Worm (Caenorhabditis elegans): ENCODE results near the gene F35H12.6.

Gene F35H12.6

ce11 chrX:918097-918496 is 5.0 kb downstream of the F35H12.6 start, which contains the start of gene F35H12.5:
TSS of gene F35H12.5 (plus strand) at chrX:918397.
- TF ChIP-seq sem-2 (GFP tag; optimal IDR thresholded peaks at IDR 0.05), result no peak
- no peak for TF ChIP-seq elt-1 (tag; optimal IDR thresholded peaks at IDR 0.05; ENCODE audit: borderline replicate concordance, insufficient read depth)
- TF ChIP-seq snpc-4 (tag; optimal IDR thresholded peaks at IDR 0.05), result no peak
- no peak for TF ChIP-seq mep-1 (tag; optimal IDR thresholded peaks at IDR 0.05)
- no peak for TF ChIP-seq ceh-39 (tag; optimal IDR thresholded peaks at IDR 0.05)
- TF ChIP-seq drap-1 (GFP tag; optimal IDR thresholded peaks at IDR 0.05), result no peak
- TF ChIP-seq nhr-28 (tag; optimal IDR thresholded peaks at IDR 0.05), result no peak
- TF ChIP-seq ces-1 (GFP tag; optimal IDR thresholded peaks at IDR 0.05), result no peak
- no peak for TF ChIP-seq M03D4.4 (tag; optimal IDR thresholded peaks at IDR 0.05)
- TF ChIP-seq cnd-1 (tag; optimal IDR thresholded peaks at IDR 0.05), result no peak
- no peak for TF ChIP-seq hlh-1 (tag; optimal IDR thresholded peaks at IDR 0.05)
- no peak for TF ChIP-seq nhr-237 (tag; optimal IDR thresholded peaks at IDR 0.05)
- no peak for TF ChIP-seq bed-3 (GFP tag; optimal IDR thresholded peaks at IDR 0.05)
- no peak for TF ChIP-seq elt-3 (tag; optimal IDR thresholded peaks at IDR 0.05)
- TF ChIP-seq mls-2 (tag; optimal IDR thresholded peaks at IDR 0.05), result no peak
- TF ChIP-seq ceh-43 (GFP tag; optimal IDR thresholded peaks at IDR 0.05), result no peak
- no peak for TF ChIP-seq blmp-1 (tag; optimal IDR thresholded peaks at IDR 0.05)
- no peak for TF ChIP-seq lin-32 (GFP tag; optimal IDR thresholded peaks at IDR 0.05)
- no peak for TF ChIP-seq unc-120 (tag; optimal IDR thresholded peaks at IDR 0.05; ENCODE audit: poor library complexity, severe bottlenecking)

ce11 chrX:924495-925008 is 11.5 kb downstream of the F35H12.6 start, which contains the start of the genes pifk-1 and tbc-11:
TSS of gene pifk-1 (minus strand) at chrX:924511.
TSS of gene tbc-11 (plus strand) at chrX:924958.
- TF ChIP-seq unc-120 (tag; optimal IDR thresholded peaks at IDR 0.05; ENCODE audit: poor library complexity, severe bottlenecking) (peak; percentile 26), nhr-76 (tag; optimal IDR thresholded peaks at IDR 0.05) (no peak), mep-1 (tag; optimal IDR thresholded peaks at IDR 0.05) (peak; percentile 70), pha-4 (tag; optimal IDR thresholded peaks at IDR 0.05) (peak; percentile 12), drap-1 (GFP tag; optimal IDR thresholded peaks at IDR 0.05) (no peak)

- TF ChIP-seq nhr-28 (tag; optimal IDR thresholded peaks at IDR 0.05) (no peak), ceh-43 (GFP tag; optimal IDR thresholded peaks at IDR 0.05) (no peak), mab-5 (tag; optimal IDR thresholded peaks at IDR 0.05) (no peak), nhr-2 (tag; optimal IDR thresholded peaks at IDR 0.05) (no peak), lsy-2 (tag; optimal IDR thresholded peaks at IDR 0.05) (no peak), ham-2 (GFP tag; optimal IDR thresholded peaks at IDR 0.05) (no peak), drap-1 (GFP tag; optimal IDR thresholded peaks at IDR 0.05) (no peak), ceh-39 (tag; optimal IDR thresholded peaks at IDR 0.05) (no peak), ztf-11 (tag; optimal IDR thresholded peaks at IDR 0.05) (no peak), elt-1 (tag; optimal IDR thresholded peaks at IDR 0.05; ENCODE audit: borderline replicate concordance, insufficient read depth) (no peak), snpc-4 (tag; optimal IDR thresholded peaks at IDR 0.05) (no peak), unc-120 (tag; optimal IDR thresholded peaks at IDR 0.05; ENCODE audit: poor library complexity, severe bottlenecking) (no peak), ceh-83 (GFP tag; optimal IDR thresholded peaks at IDR 0.05) (no peak), blmp-1 (tag; optimal IDR thresholded peaks at IDR 0.05) (no peak), M03D4.4 (tag; optimal IDR thresholded peaks at IDR 0.05) (no peak), unc-39 (tag; optimal IDR thresholded peaks at IDR 0.05) (no peak)
Measured at ce11 chrX:926125-926524, 13.0 kb downstream of the F35H12.6 start.

- TF ChIP-seq lin-32 (GFP tag; optimal IDR thresholded peaks at IDR 0.05) (no peak), mls-2 (tag; optimal IDR thresholded peaks at IDR 0.05) (no peak), mep-1 (tag; optimal IDR thresholded peaks at IDR 0.05) (no peak)
Measured at ce11 chrX:927632-928031, 14.5 kb downstream of the F35H12.6 start.

ce11 chrX:932874-933273 is 19.8 kb downstream of the F35H12.6 start:
- peak; percentile 56 for TF ChIP-seq ces-1 (GFP tag; optimal IDR thresholded peaks at IDR 0.05)
- TF ChIP-seq unc-120 (tag; optimal IDR thresholded peaks at IDR 0.05; ENCODE audit: poor library complexity, severe bottlenecking), result peak; percentile 83
- TF ChIP-seq sptf-1 (tag; optimal IDR thresholded peaks at IDR 0.05), result peak; percentile 16
- no peak for TF ChIP-seq unc-62 (GFP tag; optimal IDR thresholded peaks at IDR 0.05)
- TF ChIP-seq sem-2 (GFP tag; optimal IDR thresholded peaks at IDR 0.05), result no peak

All from whole organism, mixed stage, embryonic.